Worm (Caenorhabditis elegans): Measurements from ENCODE around the gene F41H8.2.

F41H8.2 gene

ce11 chrV:849512-849911, 23.3 kb downstream of the F41H8.2 start, which contains the start of gene srbc-12:
Gene srbc-12, plus strand, starts transcription at chrV:849812.
- TF ChIP-seq M03D4.4 (tag; optimal IDR thresholded peaks at IDR 0.05) (no peak), nhr-76 (tag; optimal IDR thresholded peaks at IDR 0.05) (no peak), unc-39 (tag; optimal IDR thresholded peaks at IDR 0.05) (no peak), ceh-39 (tag; optimal IDR thresholded peaks at IDR 0.05) (no peak), nhr-2 (tag; optimal IDR thresholded peaks at IDR 0.05) (no peak), ztf-11 (tag; optimal IDR thresholded peaks at IDR 0.05) (no peak), lin-32 (GFP tag; optimal IDR thresholded peaks at IDR 0.05) (no peak), hlh-1 (tag; optimal IDR thresholded peaks at IDR 0.05) (no peak), bed-3 (GFP tag; optimal IDR thresholded peaks at IDR 0.05) (no peak), lsy-2 (tag; optimal IDR thresholded peaks at IDR 0.05) (no peak), sem-2 (GFP tag; optimal IDR thresholded peaks at IDR 0.05) (no peak), flh-1 (GFP tag; optimal IDR thresholded peaks at IDR 0.05) (no peak), cnd-1 (tag; optimal IDR thresholded peaks at IDR 0.05) (no peak), elt-3 (tag; optimal IDR thresholded peaks at IDR 0.05) (no peak)

ce11 chrV:852184-852583, 26.0 kb downstream of the F41H8.2 start, which contains the start of gene K09C6.3:
Gene K09C6.3, plus strand, starts transcription at chrV:852484.
- TF ChIP-seq elt-1 (tag; optimal IDR thresholded peaks at IDR 0.05; ENCODE audit: borderline replicate concordance, insufficient read depth), result no peak
- TF ChIP-seq nhr-28 (tag; optimal IDR thresholded peaks at IDR 0.05), result no peak
- TF ChIP-seq nhr-2 (tag; optimal IDR thresholded peaks at IDR 0.05), result no peak
- no peak for TF ChIP-seq flh-1 (GFP tag; optimal IDR thresholded peaks at IDR 0.05)
- no peak for TF ChIP-seq blmp-1 (tag; optimal IDR thresholded peaks at IDR 0.05)
- no peak for TF ChIP-seq pha-4 (tag; optimal IDR thresholded peaks at IDR 0.05)
- no peak for TF ChIP-seq cnd-1 (tag; optimal IDR thresholded peaks at IDR 0.05)
- TF ChIP-seq ham-2 (GFP tag; optimal IDR thresholded peaks at IDR 0.05), result no peak
- TF ChIP-seq sptf-1 (tag; optimal IDR thresholded peaks at IDR 0.05), result no peak
- no peak for TF ChIP-seq elt-3 (tag; optimal IDR thresholded peaks at IDR 0.05)
- no peak for TF ChIP-seq ztf-11 (tag; optimal IDR thresholded peaks at IDR 0.05)

- no peak for TF ChIP-seq ceh-83 (GFP tag; optimal IDR thresholded peaks at IDR 0.05)
- no peak for TF ChIP-seq elt-1 (tag; optimal IDR thresholded peaks at IDR 0.05; ENCODE audit: borderline replicate concordance, insufficient read depth)
- TF ChIP-seq lin-13 (tag; optimal IDR thresholded peaks at IDR 0.05), result no peak
- TF ChIP-seq lin-32 (GFP tag; optimal IDR thresholded peaks at IDR 0.05), result no peak
- TF ChIP-seq bed-3 (GFP tag; optimal IDR thresholded peaks at IDR 0.05), result no peak
- no peak for TF ChIP-seq elt-3 (tag; optimal IDR thresholded peaks at IDR 0.05)
Observed at ce11 chrV:854966-855365, 28.8 kb downstream of the F41H8.2 start, which contains the start of gene K09C6.9. Gene K09C6.9, minus strand, starts transcription at chrV:855066.

ce11 chrV:856549-856948, 30.4 kb downstream of the F41H8.2 start, which contains the start of gene K09C6.2:
Gene K09C6.2, plus strand, starts transcription at chrV:856849.
- no peak for TF ChIP-seq M03D4.4 (tag; optimal IDR thresholded peaks at IDR 0.05)
- TF ChIP-seq nhr-12 (tag; optimal IDR thresholded peaks at IDR 0.05), result no peak
- TF ChIP-seq unc-62 (GFP tag; optimal IDR thresholded peaks at IDR 0.05), result no peak
- TF ChIP-seq ceh-43 (GFP tag; optimal IDR thresholded peaks at IDR 0.05), result no peak
- TF ChIP-seq sptf-1 (tag; optimal IDR thresholded peaks at IDR 0.05), result no peak
- TF ChIP-seq mls-2 (tag; optimal IDR thresholded peaks at IDR 0.05), result no peak
- TF ChIP-seq mab-5 (tag; optimal IDR thresholded peaks at IDR 0.05), result no peak
- TF ChIP-seq pha-4 (tag; optimal IDR thresholded peaks at IDR 0.05), result no peak
- no peak for TF ChIP-seq blmp-1 (tag; optimal IDR thresholded peaks at IDR 0.05)
- TF ChIP-seq zip-8 (tag; optimal IDR thresholded peaks at IDR 0.05), result no peak
- no peak for TF ChIP-seq ces-1 (GFP tag; optimal IDR thresholded peaks at IDR 0.05)
- TF ChIP-seq snpc-4 (tag; optimal IDR thresholded peaks at IDR 0.05), result no peak
- no peak for TF ChIP-seq cnd-1 (tag; optimal IDR thresholded peaks at IDR 0.05)
- TF ChIP-seq tbx-8 (GFP tag; optimal IDR thresholded peaks at IDR 0.05), result no peak
- TF ChIP-seq ham-2 (GFP tag; optimal IDR thresholded peaks at IDR 0.05), result no peak

ce11 chrV:858841-859456, 32.8 kb downstream of the F41H8.2 start:
- TF ChIP-seq ztf-11 (tag; optimal IDR thresholded peaks at IDR 0.05) (no peak), ceh-83 (GFP tag; optimal IDR thresholded peaks at IDR 0.05) (peak; percentile 48), sptf-1 (tag; optimal IDR thresholded peaks at IDR 0.05) (no peak)

All from whole organism, mixed stage, embryonic.